Fruit fly (Drosophila melanogaster) whole organism, embryonic: ENCODE measurements around the gene wus.

Experiments
- Asciz ChIP-seq: fragments of 200-800 bp; sonication (Bioruptor generic); optimal IDR thresholded peaks from 2 replicates; lab custom pipeline; 2017; ENCODE audit warnings: missing biosample characterization, mild to moderate bottlenecking, missing genetic modification characterization, missing genetic modification reagents
- Awh ChIP-seq: fragments of 200-800 bp; sonication (Bioruptor generic); IDR thresholded peaks from 2 replicates; pipeline ENCODE4, ENCODE4 v1.3.6; 2022; ENCODE audit warnings: missing biosample characterization, missing genetic modification characterization
- CG10366 ChIP-seq: fragments of 200-800 bp; sonication (Bioruptor generic); IDR thresholded peaks from 2 replicates; pipeline ENCODE4 v1.3.6; 2022; ENCODE audit warnings: missing biosample characterization, missing genetic modification characterization
- CG11504 ChIP-seq: fragments of 200-800 bp; sonication (Bioruptor generic); optimal IDR thresholded peaks from 3 replicates; lab custom pipeline; 2019; ENCODE audit warnings: missing biosample characterization, mild to moderate bottlenecking, missing genetic modification characterization, moderate library complexity
- CG11560 ChIP-seq: fragments of 200-800 bp; sonication (Bioruptor generic); IDR thresholded peaks from 3 replicates; pipeline ENCODE4 v1.3.6; 2022; ENCODE audit warnings: missing biosample characterization, missing genetic modification characterization
- CG14441 ChIP-seq: fragments of 200-800 bp; sonication (Bioruptor generic); IDR thresholded peaks from 2 replicates; pipeline ENCODE4 v1.3.6; 2022; ENCODE audit warnings: missing biosample characterization, missing genetic modification characterization
- CG16779 ChIP-seq: fragments of 200-800 bp; sonication (Bioruptor generic); IDR thresholded peaks from 2 replicates; pipeline ENCODE4 v1.3.6; 2022; ENCODE audit warnings: missing biosample characterization, missing genetic modification characterization
- CG18262 ChIP-seq: fragments of 200-800 bp; optimal IDR thresholded peaks from 3 replicates; lab custom pipeline; 2019; ENCODE audit warnings: missing biosample characterization, mild to moderate bottlenecking, missing genetic modification characterization, moderate library complexity
- CG18599 ChIP-seq: fragments of 200-800 bp; sonication (Bioruptor generic); optimal IDR thresholded peaks from 3 replicates; lab custom pipeline; 2017; ENCODE audit warnings: missing biosample characterization, missing genetic modification characterization, mild to moderate bottlenecking, moderate library complexity, missing genetic modification reagents
- CG2129 ChIP-seq: fragments of 200-800 bp; sonication (Bioruptor generic); IDR thresholded peaks from 2 replicates; pipeline ENCODE4 v1.3.6; 2022; ENCODE audit warnings: missing biosample characterization, missing genetic modification characterization; ENCODE audit not compliant: partially characterized antibody
- CG34422 ChIP-seq: fragments of 200-800 bp; sonication (Bioruptor generic); IDR thresholded peaks from 3 replicates; pipeline ENCODE4 v1.3.6; 2022; ENCODE audit warnings: missing biosample characterization, missing genetic modification characterization
- CG4328 ChIP-seq: fragments of 200-800 bp; sonication (Bioruptor generic); optimal IDR thresholded peaks from 3 replicates; lab custom pipeline; 2017; ENCODE audit warnings: missing biosample characterization, missing genetic modification reagents, missing genetic modification characterization
- CG4404 ChIP-seq: fragments of 200-800 bp; sonication (Bioruptor generic); IDR thresholded peaks from 2 replicates; pipeline ENCODE4 v1.3.6; 2022; ENCODE audit warnings: missing biosample characterization, missing genetic modification characterization
- CG4617 ChIP-seq: fragments of 200-800 bp; sonication (Bioruptor generic); optimal IDR thresholded peaks from 3 replicates; lab custom pipeline; 2016; ENCODE audit warnings: missing biosample characterization, missing genetic modification characterization, borderline replicate concordance
- CG4730 ChIP-seq: fragments of 200-800 bp; sonication (Bioruptor generic); IDR thresholded peaks from 2 replicates; pipeline ENCODE4 v1.3.6; 2022; ENCODE audit warnings: missing biosample characterization, missing genetic modification characterization
- CG4854 ChIP-seq: fragments of 200-800 bp; sonication (Bioruptor generic); optimal IDR thresholded peaks from 2 replicates; lab custom pipeline; 2016; ENCODE audit warnings: missing biosample characterization, missing genetic modification characterization, inconsistent platforms
- CG7271 ChIP-seq: fragments of 200-800 bp; sonication (Bioruptor generic); optimal IDR thresholded peaks from 2 replicates; lab custom pipeline; 2018; ENCODE audit warnings: missing biosample characterization, mild to moderate bottlenecking, missing genetic modification characterization, moderate library complexity
- CG7556 ChIP-seq: fragments of 200-800 bp; sonication (Bioruptor generic); optimal IDR thresholded peaks from 2 replicates; lab custom pipeline; 2017; ENCODE audit warnings: missing biosample characterization, mild to moderate bottlenecking, missing genetic modification characterization
- CG7928 ChIP-seq: fragments of 200-800 bp; sonication (Bioruptor generic); optimal IDR thresholded peaks from 2 replicates; lab custom pipeline; 2017; ENCODE audit warnings: missing biosample characterization, mild to moderate bottlenecking, missing genetic modification characterization
- CG7963 ChIP-seq: fragments of 200-800 bp; sonication (Bioruptor generic); IDR thresholded peaks from 3 replicates; pipeline ENCODE4 v1.3.6; 2022; ENCODE audit warnings: missing biosample characterization, missing genetic modification characterization; ENCODE audit not compliant: partially characterized antibody
- CG8290 ChIP-seq, 3 experiments: fragments of 200-800 bp; sonication (Bioruptor generic); optimal IDR thresholded peaks; 2 replicates each; lab custom pipeline; 2016 to 2019; ENCODE audit warnings: missing biosample characterization in 3 of 3, missing genetic modification characterization in 3 of 3, mild to moderate bottlenecking in 2 of 3, moderate library complexity in 1 of 3
- CG8765 ChIP-seq: fragments of 200-800 bp; sonication (Bioruptor generic); IDR thresholded peaks from 2 replicates; pipeline ENCODE4 v1.3.6; 2022; ENCODE audit warnings: missing biosample characterization, missing genetic modification characterization
- CG9215 ChIP-seq: fragments of 200-800 bp; sonication (Bioruptor generic); IDR thresholded peaks from 2 replicates; pipeline ENCODE4 v1.3.6; 2022; ENCODE audit warnings: missing biosample characterization, missing genetic modification characterization
- CG9932 ChIP-seq: fragments of 200-800 bp; sonication (Bioruptor generic); IDR thresholded peaks from 2 replicates; pipeline ENCODE4 v1.3.6; 2022; ENCODE audit warnings: missing biosample characterization, missing genetic modification characterization
- CrebB ChIP-seq: fragments of 200-800 bp; sonication (Bioruptor generic); optimal IDR thresholded peaks from 3 replicates; lab custom pipeline; 2018; ENCODE audit warnings: missing biosample characterization, mild to moderate bottlenecking, missing genetic modification characterization
- Dbx ChIP-seq: fragments of 200-800 bp; sonication (Bioruptor generic); IDR thresholded peaks from 3 replicates; pipeline ENCODE4 v1.3.6; 2022; ENCODE audit warnings: missing biosample characterization, missing genetic modification characterization
- Dll ChIP-seq: fragments of 200-800 bp; sonication (Bioruptor generic); IDR thresholded peaks from 4 replicates; pipeline ENCODE4 v1.3.6; 2022; ENCODE audit warnings: missing biosample characterization, missing genetic modification characterization; ENCODE audit not compliant: partially characterized antibody
- Fer1 ChIP-seq: fragments of 200-800 bp; sonication (Bioruptor generic); optimal IDR thresholded peaks from 2 replicates; lab custom pipeline; 2017; ENCODE audit warnings: missing biosample characterization, mild to moderate bottlenecking, missing genetic modification characterization
- Hmx ChIP-seq: fragments of 200-800 bp; sonication (Bioruptor generic); optimal IDR thresholded peaks from 2 replicates; lab custom pipeline; 2016; ENCODE audit warnings: missing biosample characterization, missing genetic modification characterization
- Hsf ChIP-seq: fragments of 200-800 bp; sonication (Bioruptor generic); optimal IDR thresholded peaks from 3 replicates; lab custom pipeline; 2016; ENCODE audit warnings: missing biosample characterization, missing genetic modification characterization
- Pdp1 ChIP-seq, 2 experiments: fragments of 200-800 bp; sonication (Bioruptor generic); optimal IDR thresholded peaks; 3 replicates each; lab custom pipeline; 2016; ENCODE audit warnings: missing biosample characterization in 2 of 2, missing genetic modification characterization in 2 of 2, mild to moderate bottlenecking in 1 of 2, moderate library complexity in 1 of 2
- Tbp ChIP-seq: fragments of >200 bp; optimal IDR thresholded peaks from 2 replicates; lab custom pipeline; 2018; ENCODE audit warnings: missing biosample characterization, missing genetic modification characterization
- Xbp1 ChIP-seq: fragments of 200-800 bp; sonication (Bioruptor generic); optimal IDR thresholded peaks from 3 replicates; lab custom pipeline; 2016; ENCODE audit warnings: missing biosample characterization, mild to moderate bottlenecking, missing genetic modification characterization
- ash1 ChIP-seq: fragments of 200-800 bp; sonication (Bioruptor generic); optimal IDR thresholded peaks from 2 replicates; lab custom pipeline; 2018; ENCODE audit warnings: missing biosample characterization, mild to moderate bottlenecking, missing genetic modification characterization
- bowl ChIP-seq: fragments of 200-800 bp; sonication (Bioruptor generic); IDR thresholded peaks from 2 replicates; pipeline ENCODE4 v1.3.6; 2022; ENCODE audit warnings: missing biosample characterization, missing genetic modification characterization
- btn ChIP-seq: fragments of 200-800 bp; sonication (Bioruptor generic); optimal IDR thresholded peaks from 2 replicates; lab custom pipeline; 2016; ENCODE audit warnings: missing biosample characterization, missing genetic modification characterization
- en ChIP-seq: fragments of 200-800 bp; sonication (Bioruptor generic); optimal IDR thresholded peaks from 2 replicates; lab custom pipeline; 2016; ENCODE audit warnings: missing biosample characterization, missing genetic modification characterization
- fd96Cb ChIP-seq: fragments of 200-800 bp; sonication (Bioruptor generic); optimal IDR thresholded peaks from 2 replicates; lab custom pipeline; 2018; ENCODE audit warnings: missing biosample characterization, mild to moderate bottlenecking, missing genetic modification characterization, moderate library complexity
- insv ChIP-seq, 2 experiments: fragments of 200-800 bp; sonication (Bioruptor generic); optimal IDR thresholded peaks; 3 replicates each; lab custom pipeline; 2016 to 2018; ENCODE audit warnings: missing biosample characterization in 2 of 2, missing genetic modification characterization in 2 of 2
- ken ChIP-seq: fragments of 200-800 bp; sonication (Bioruptor generic); IDR thresholded peaks from 3 replicates; pipeline ENCODE4 v1.3.6; 2022; ENCODE audit warnings: missing biosample characterization, missing genetic modification characterization
- lov ChIP-seq, 2 experiments: fragments of 200-800 bp in 1 of 2; fragments of >200 bp in 1 of 2; sonication (Bioruptor generic) in 1 of 2; IDR thresholded peaks in 1 of 2; optimal IDR thresholded peaks in 1 of 2; 2 replicates in 1 of 2; 3 replicates in 1 of 2; pipeline versions ENCODE4 v1.3.6 to Lab custom; 2017 to 2022; ENCODE audit warnings: missing biosample characterization in 1 of 2, missing genetic modification characterization in 1 of 2
- luna ChIP-seq: fragments of 200-800 bp; sonication (Bioruptor generic); optimal IDR thresholded peaks from 2 replicates; lab custom pipeline; 2016; ENCODE audit warnings: missing biosample characterization, missing genetic modification characterization
- oc ChIP-seq: fragments of 200-800 bp; sonication (Bioruptor generic); optimal IDR thresholded peaks from 2 replicates; lab custom pipeline; 2018; ENCODE audit warnings: missing biosample characterization, mild to moderate bottlenecking, missing genetic modification characterization, moderate library complexity
- phol ChIP-seq: fragments of 200-800 bp; sonication (Bioruptor generic); optimal IDR thresholded peaks from 3 replicates; lab custom pipeline; 2018; ENCODE audit warnings: missing biosample characterization, mild to moderate bottlenecking, missing genetic modification characterization, moderate library complexity
- sisA ChIP-seq: fragments of 200-800 bp; sonication (Bioruptor generic); IDR thresholded peaks from 2 replicates; pipeline ENCODE4 v1.3.6; 2022; ENCODE audit warnings: missing biosample characterization, missing genetic modification characterization
- slp2 ChIP-seq: fragments of 200-800 bp; sonication (Bioruptor generic); optimal IDR thresholded peaks from 2 replicates; lab custom pipeline; 2016; ENCODE audit warnings: missing biosample characterization, missing genetic modification characterization
- sug ChIP-seq: fragments of 200-800 bp; optimal IDR thresholded peaks from 2 replicates; lab custom pipeline; 2019; ENCODE audit warnings: missing biosample characterization, mild to moderate bottlenecking, missing genetic modification characterization, moderate library complexity
- trh ChIP-seq: fragments of 200-800 bp; sonication (Bioruptor generic); optimal IDR thresholded peaks from 2 replicates; lab custom pipeline; 2016; ENCODE audit warnings: missing biosample characterization, missing genetic modification characterization
- z ChIP-seq: fragments of 200-800 bp; sonication (Bioruptor generic); IDR thresholded peaks from 3 replicates; pipeline ENCODE4 v1.3.6; 2022; ENCODE audit warnings: missing biosample characterization, missing genetic modification characterization
- zfh1 ChIP-seq: fragments of 200-800 bp; sonication (Bioruptor generic); IDR thresholded peaks from 3 replicates; pipeline ENCODE4 v1.3.6; 2022; ENCODE audit warnings: missing biosample characterization, missing genetic modification characterization

The wus gene

dm6 chrX:16967415-16967814, 26.7 kb upstream of the wus start (continued):
- TF ChIP-seq CG4328 (GFP tag; lab: Kevin White, UChicago) (no peak), Xbp1 (peak; percentile 7), CG11504 (tag; lab: Kevin White, UChicago) (no peak), z (GFP tag; lab: Robert Waterston, UW) (no peak), CG4730 (GFP tag; lab: Robert Waterston, UW) (no peak; the same call in 1 of the 2 replicates), Asciz (GFP tag; lab: Kevin White, UChicago) (no peak), Tbp (GFP tag; lab: Kevin White, UChicago) (no peak), ken (GFP tag; lab: Robert Waterston, UW) (peak; percentile 56; the same call in 1 of the 3 replicates), CG4404 (GFP tag; lab: Robert Waterston, UW) (0 out of 2 replicates have a peak, but pooled peaks have one; percentile 27), sug (no peak), oc (tag; lab: Kevin White, UChicago) (no peak), slp2 (GFP tag; lab: Kevin White, UChicago) (no peak), CG4617 (GFP tag; lab: Kevin White, UChicago) (no peak), insv (GFP tag; optimal IDR thresholded peaks at IDR 0.05; lab: Kevin White, UChicago) (peak in 1 of 2 experiments; percentile 35), CG7556 (no peak), en (no peak), CG9215 (GFP tag; lab: Robert Waterston, UW) (no peak), CG2129 (no peak), phol (tag; lab: Kevin White, UChicago) (peak; percentile 42), ash1 (GFP tag; lab: Kevin White, UChicago) (no peak), CG8290 (GFP tag; optimal IDR thresholded peaks at IDR 0.05; lab: Kevin White, UChicago) (peak; percentile 58), CG8290 (tag; optimal IDR thresholded peaks at IDR 0.05; lab: Kevin White, UChicago) (peak in 1 of 2 experiments; percentile 73), CG34422 (GFP tag; lab: Robert Waterston, UW) (0 out of 3 replicates have a peak, but pooled peaks have one; percentile 44), bowl (no peak), CG10366 (no peak), fd96Cb (no peak), CG11560 (tag; lab: Robert Waterston, UW) (no peak), Dbx (GFP tag; lab: Robert Waterston, UW) (no peak), CG9932 (GFP tag; lab: Robert Waterston, UW) (no peak), lov (optimal IDR thresholded peaks at IDR 0.05; lab: Kevin White, UChicago) (no peak), lov (GFP tag; IDR thresholded peaks at IDR 0.05; lab: Robert Waterston, UW) (peak; percentile 66; the same call in 1 of the 3 replicates), CG18262 (tag; lab: Kevin White, UChicago) (peak; percentile 50), sisA (GFP tag; lab: Robert Waterston, UW) (no peak), CG16779 (no peak), Pdp1 (GFP tag; optimal IDR thresholded peaks at IDR 0.05; lab: Kevin White, UChicago) (peak; percentile 32 to 48), Hmx (GFP tag; lab: Kevin White, UChicago) (no peak), CG7963 (GFP tag; lab: Robert Waterston, UW) (no peak), luna (no peak), CG4854 (GFP tag; lab: Kevin White, UChicago) (no peak), CG14441 (GFP tag; lab: Robert Waterston, UW) (no peak), btn (GFP tag; lab: Kevin White, UChicago) (peak; percentile 50), Fer1 (GFP tag; lab: Kevin White, UChicago) (no peak), CG7271 (no peak), Awh (GFP tag; lab: Robert Waterston, UW) (peak; percentile 25; the same call in 1 of the 2 replicates), trh (GFP tag; lab: Kevin White, UChicago) (no peak), CG7928 (GFP tag; lab: Kevin White, UChicago) (no peak), CG18599 (GFP tag; lab: Kevin White, UChicago) (no peak), CrebB (tag; lab: Kevin White, UChicago) (no peak), zfh1 (GFP tag; lab: Robert Waterston, UW) (peak; percentile 65; the same call in 1 of the 3 replicates), Dll (no peak), Hsf (GFP tag; lab: Kevin White, UChicago) (peak; percentile 38), CG8765 (GFP tag; lab: Robert Waterston, UW) (no peak; the same call in 1 of the 2 replicates)
